Worm (Caenorhabditis elegans): ENCODE results near the gene srj-49.

ce11 chrV:2826815-2827214, 21.3 kb downstream of the srj-49 start, which contains the start of gene T03D3.5:
- TF ChIP-seq pax-1 (tag; optimal IDR thresholded peaks at IDR 0.05) (no peak), zip-5 (tag; optimal IDR thresholded peaks at IDR 0.05) (no peak), npax-4 (tag; optimal IDR thresholded peaks at IDR 0.05) (no peak), tbx-2 (tag; optimal IDR thresholded peaks at IDR 0.05) (no peak), hlh-30 (tag; optimal IDR thresholded peaks at IDR 0.05; ENCODE audit: insufficient read depth) (no peak), ama-1 (optimal IDR thresholded peaks at IDR 0.05) (no peak), che-1 (tag; optimal IDR thresholded peaks at IDR 0.05) (no peak), fkh-6 (tag; optimal IDR thresholded peaks at IDR 0.05) (no peak), nhr-11 (tag; optimal IDR thresholded peaks at IDR 0.05) (no peak), unc-55 (GFP tag; optimal IDR thresholded peaks at IDR 0.05) (no peak), C38D4.7 (GFP tag; optimal IDR thresholded peaks at IDR 0.05) (no peak), dmd-4 (tag; optimal IDR thresholded peaks at IDR 0.05; ENCODE audit: borderline replicate concordance) (no peak)

Data from whole organism, late embryonic.